Worm (Caenorhabditis elegans) whole organism, late embryonic: ENCODE measurements around the gene col-33.

Experiments used
- madf-2 ChIP-seq: sonication (generic microtip); optimal IDR thresholded peaks from 2 replicates; lab custom pipeline; 2017; ENCODE audit warnings: missing genetic modification characterization, missing compliant biosample characterization
- pros-1 ChIP-seq: fragments of 150-350 bp; optimal IDR thresholded peaks from 2 replicates; lab custom pipeline; 2014; ENCODE audit warnings: missing biosample characterization, missing genetic modification reagents, missing genetic modification characterization

DNA sequence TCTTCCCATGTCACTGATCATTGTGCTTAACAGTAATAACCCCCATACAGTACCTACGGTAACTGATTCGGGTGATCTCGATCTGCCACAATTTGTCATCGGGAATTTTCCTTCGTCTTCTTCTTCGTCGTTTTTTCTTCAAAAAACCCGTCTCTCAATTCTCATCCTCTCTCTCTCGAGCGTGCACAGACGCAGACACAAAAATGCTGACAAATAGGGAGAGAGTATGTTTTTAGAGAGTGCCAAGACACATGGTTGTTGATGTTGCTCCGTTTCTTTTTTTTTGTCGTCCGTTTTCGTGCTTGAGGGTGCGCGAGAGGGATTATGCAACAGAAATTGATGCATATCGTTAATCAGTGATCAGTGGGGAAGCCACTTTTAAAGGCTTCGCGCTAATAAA lies 47.7 kb upstream of the col-33 start:
- no peak for TF ChIP-seq pros-1
- TF ChIP-seq madf-2: no peak
